Fruit fly (Drosophila melanogaster): Measurements from ENCODE around the gene stwl.

- TF ChIP-seq psq (optimal IDR thresholded peaks at IDR 0.05) (no peak), Sin3A (optimal IDR thresholded peaks at IDR 0.05) (no peak), h (optimal IDR thresholded peaks at IDR 0.05) (no peak)
Observed at dm6 chr3L:14354285-14355092, 55.2 kb downstream of the stwl start.
